Worm (Caenorhabditis elegans) whole organism, L2 larva: Measurements from ENCODE around the gene F46B6.4.

Source experiments
- C34F6.9 ChIP-seq: fragments of 150-350 bp; optimal IDR thresholded peaks from 2 replicates; lab custom pipeline; 2014; ENCODE audit warnings: missing biosample characterization, missing genetic modification characterization
- F13H6.1 ChIP-seq: sonication (generic microtip); optimal IDR thresholded peaks from 2 replicates; lab custom pipeline; 2016; ENCODE audit warnings: missing genetic modification characterization, missing compliant biosample characterization
- R02D3.7 ChIP-seq: fragments of 150-350 bp; optimal IDR thresholded peaks from 2 replicates; lab custom pipeline; 2014; ENCODE audit warnings: missing biosample characterization, missing genetic modification characterization
- Y55F3AM.14 ChIP-seq: fragments of 200-800 bp; sonication (Bioruptor generic); optimal IDR thresholded peaks from 2 replicates; lab custom pipeline; 2018; ENCODE audit warnings: mild to moderate bottlenecking, missing genetic modification characterization, missing compliant biosample characterization
- ZK546.5 ChIP-seq: sonication (generic microtip); optimal IDR thresholded peaks from 2 replicates; lab custom pipeline; 2017; ENCODE audit warnings: missing biosample characterization, missing genetic modification characterization
- alr-1 ChIP-seq: fragments of 150-350 bp; optimal IDR thresholded peaks from 2 replicates; lab custom pipeline; 2014; ENCODE audit warnings: missing biosample characterization, missing genetic modification characterization
- aly-2 ChIP-seq: fragments of 150-350 bp; optimal IDR thresholded peaks from 2 replicates; lab custom pipeline; 2014; ENCODE audit warnings: missing biosample characterization, missing genetic modification characterization
- ama-1 ChIP-seq: fragments of 150-350 bp; optimal IDR thresholded peaks from 2 replicates; lab custom pipeline; 2018; ENCODE audit warnings: inconsistent platforms
- blmp-1 ChIP-seq: sonication (generic microtip); optimal IDR thresholded peaks from 2 replicates; lab custom pipeline; 2017; ENCODE audit warnings: missing genetic modification characterization, mild to moderate bottlenecking, missing compliant biosample characterization, antibody characterized with exemption, moderate library complexity; ENCODE audit not compliant: insufficient read depth
- ceh-16 ChIP-seq: fragments of 150-350 bp; optimal IDR thresholded peaks from 2 replicates; lab custom pipeline; 2014; ENCODE audit warnings: missing biosample characterization, missing genetic modification characterization
- ceh-82 ChIP-seq: fragments of 150-350 bp; optimal IDR thresholded peaks from 2 replicates; lab custom pipeline; 2014; ENCODE audit warnings: missing biosample characterization, missing genetic modification characterization
- crh-2 ChIP-seq: sonication (generic microtip); optimal IDR thresholded peaks from 2 replicates; lab custom pipeline; 2017; ENCODE audit warnings: missing biosample characterization, missing genetic modification characterization
- dmd-4 ChIP-seq: sonication (generic microtip); optimal IDR thresholded peaks from 2 replicates; lab custom pipeline; 2017; ENCODE audit warnings: missing biosample characterization, missing genetic modification characterization
- egl-27 ChIP-seq: sonication (generic microtip); optimal IDR thresholded peaks from 3 replicates; lab custom pipeline; 2017; ENCODE audit warnings: missing biosample characterization, missing genetic modification reagents, missing genetic modification characterization
- elt-1 ChIP-seq: fragments of 150-350 bp; optimal IDR thresholded peaks from 2 replicates; lab custom pipeline; 2014; ENCODE audit warnings: missing biosample characterization, missing genetic modification characterization
- elt-3 ChIP-seq: sonication (generic microtip); optimal IDR thresholded peaks from 2 replicates; lab custom pipeline; 2017; ENCODE audit warnings: missing biosample characterization, missing genetic modification characterization
- fos-1 ChIP-seq: fragments of 150-350 bp; optimal IDR thresholded peaks from 2 replicates; lab custom pipeline; 2014; ENCODE audit warnings: missing biosample characterization, missing genetic modification characterization
- gmeb-1 ChIP-seq: fragments of 150-350 bp; optimal IDR thresholded peaks from 2 replicates; lab custom pipeline; 2014; ENCODE audit warnings: missing biosample characterization, missing genetic modification characterization
- lin-11 ChIP-seq: fragments of 150-350 bp; sonication (generic microtip); optimal IDR thresholded peaks from 2 replicates; lab custom pipeline; 2014; ENCODE audit warnings: missing biosample characterization, missing genetic modification characterization, inconsistent platforms, mixed read lengths
- lin-13 ChIP-seq: fragments of 150-350 bp; optimal IDR thresholded peaks from 2 replicates; lab custom pipeline; 2014; ENCODE audit warnings: missing biosample characterization, missing genetic modification reagents, missing genetic modification characterization
- lin-39 ChIP-seq: fragments of 150-350 bp; optimal IDR thresholded peaks from 2 replicates; lab custom pipeline; 2014; ENCODE audit warnings: missing biosample characterization, missing genetic modification reagents, missing genetic modification characterization
- lsy-2 ChIP-seq, 2 experiments: fragments of 150-350 bp in 1 of 2; sonication (generic microtip) in 1 of 2; optimal IDR thresholded peaks; 2 replicates each; lab custom pipeline; 2014 to 2017; ENCODE audit warnings: missing biosample characterization in 2 of 2, missing genetic modification characterization in 2 of 2
- mab-5 ChIP-seq: fragments of 150-350 bp; optimal IDR thresholded peaks from 2 replicates; lab custom pipeline; 2014; ENCODE audit warnings: missing biosample characterization, missing genetic modification characterization
- mbf-1 ChIP-seq: sonication (generic microtip); optimal IDR thresholded peaks from 2 replicates; lab custom pipeline; 2017; ENCODE audit warnings: missing biosample characterization, missing genetic modification characterization
- mdl-1 ChIP-seq, 2 experiments: fragments of 150-350 bp in 1 of 2; sonication (generic microtip) in 1 of 2; optimal IDR thresholded peaks; 2 replicates each; lab custom pipeline; 2017; ENCODE audit warnings: missing biosample characterization in 2 of 2, missing genetic modification characterization in 2 of 2
- nhr-10 ChIP-seq: sonication (generic microtip); optimal IDR thresholded peaks from 2 replicates; lab custom pipeline; 2017; ENCODE audit warnings: missing biosample characterization, missing genetic modification characterization
- nhr-11 ChIP-seq: fragments of 150-350 bp; optimal IDR thresholded peaks from 2 replicates; lab custom pipeline; 2014; ENCODE audit warnings: missing biosample characterization, missing genetic modification characterization
- nhr-12 ChIP-seq: fragments of 150-350 bp; optimal IDR thresholded peaks from 2 replicates; lab custom pipeline; 2014; ENCODE audit warnings: missing biosample characterization, missing genetic modification characterization
- nhr-129 ChIP-seq: fragments of 150-350 bp; optimal IDR thresholded peaks from 2 replicates; lab custom pipeline; 2014; ENCODE audit warnings: missing biosample characterization, missing genetic modification characterization
- nhr-21 ChIP-seq: fragments of 150-350 bp; optimal IDR thresholded peaks from 2 replicates; lab custom pipeline; 2014; ENCODE audit warnings: missing biosample characterization, missing genetic modification characterization
- nhr-23 ChIP-seq: fragments of 150-350 bp; optimal IDR thresholded peaks from 2 replicates; lab custom pipeline; 2014; ENCODE audit warnings: missing biosample characterization, missing genetic modification reagents, missing genetic modification characterization
- nhr-237 ChIP-seq: fragments of 150-350 bp; optimal IDR thresholded peaks from 2 replicates; lab custom pipeline; 2014; ENCODE audit warnings: missing biosample characterization, missing genetic modification characterization
- nhr-25 ChIP-seq: fragments of 150-350 bp; sonication (generic microtip); optimal IDR thresholded peaks from 3 replicates; lab custom pipeline; 2014; ENCODE audit warnings: missing biosample characterization, missing genetic modification characterization
- nhr-6 ChIP-seq: fragments of 150-350 bp; optimal IDR thresholded peaks from 2 replicates; lab custom pipeline; 2014; ENCODE audit warnings: missing biosample characterization, missing genetic modification characterization
- nhr-77 ChIP-seq: fragments of 150-350 bp; optimal IDR thresholded peaks from 2 replicates; lab custom pipeline; 2014; ENCODE audit warnings: missing biosample characterization, missing genetic modification characterization
- peb-1 ChIP-seq: fragments of 150-350 bp; optimal IDR thresholded peaks from 2 replicates; lab custom pipeline; 2014; ENCODE audit warnings: missing biosample characterization, missing genetic modification characterization
- sem-4 ChIP-seq: fragments of 150-350 bp; optimal IDR thresholded peaks from 2 replicates; lab custom pipeline; 2014; ENCODE audit warnings: missing biosample characterization, missing genetic modification reagents, missing genetic modification characterization
- skn-1 ChIP-seq: sonication (generic microtip); optimal IDR thresholded peaks from 2 replicates; lab custom pipeline; 2017; ENCODE audit warnings: missing biosample characterization, missing genetic modification characterization
- sma-3 ChIP-seq: sonication (generic microtip); optimal IDR thresholded peaks from 2 replicates; lab custom pipeline; 2016; ENCODE audit warnings: missing genetic modification reagents, missing genetic modification characterization, missing compliant biosample characterization
- sma-9 ChIP-seq, 2 experiments: fragments of 150-350 bp in 1 of 2; sonication (generic microtip) in 1 of 2; optimal IDR thresholded peaks; 2 replicates each; lab custom pipeline; 2014 to 2016; ENCODE audit warnings: missing genetic modification characterization in 2 of 2, mild to moderate bottlenecking in 1 of 2, missing biosample characterization in 1 of 2, missing compliant biosample characterization in 1 of 2, missing genetic modification reagents in 1 of 2, moderate library complexity in 1 of 2
- snpc-4 ChIP-seq: fragments of 150-350 bp; optimal IDR thresholded peaks from 2 replicates; lab custom pipeline; 2014; ENCODE audit warnings: missing biosample characterization, missing genetic modification characterization
- unc-39 ChIP-seq: fragments of 150-350 bp; optimal IDR thresholded peaks from 2 replicates; lab custom pipeline; 2014; ENCODE audit warnings: missing biosample characterization, missing genetic modification characterization
- unc-55 ChIP-seq: fragments of 150-350 bp; sonication (generic microtip); optimal IDR thresholded peaks from 3 replicates; lab custom pipeline; 2014; ENCODE audit warnings: missing biosample characterization, missing genetic modification reagents, missing genetic modification characterization
- unc-62 ChIP-seq: fragments of 150-350 bp; optimal IDR thresholded peaks from 2 replicates; lab custom pipeline; 2014; ENCODE audit warnings: missing biosample characterization, missing genetic modification reagents, missing genetic modification characterization
- zag-1 ChIP-seq: fragments of 150-350 bp; optimal IDR thresholded peaks from 2 replicates; lab custom pipeline; 2014; ENCODE audit warnings: missing biosample characterization, missing genetic modification characterization
- ztf-1 ChIP-seq: fragments of 200-800 bp; sonication (Bioruptor generic); conservative IDR thresholded peaks from 2 replicates; pipeline ENCODE4 v1.3.6; 2022; ENCODE audit warnings: missing genetic modification characterization, missing compliant biosample characterization
- ztf-11 ChIP-seq: sonication (generic microtip); optimal IDR thresholded peaks from 2 replicates; lab custom pipeline; 2017; ENCODE audit warnings: missing biosample characterization, missing genetic modification characterization
- ztf-4 ChIP-seq: fragments of 150-350 bp; optimal IDR thresholded peaks from 2 replicates; lab custom pipeline; 2014; ENCODE audit warnings: missing biosample characterization, missing genetic modification characterization

The F46B6.4 gene

ce11 chrV:9789657-9790261 lies 10.4 kb upstream of the F46B6.4 start, which contains the start of gene ztf-7:
Gene ztf-7, minus strand, starts transcription at chrV:9789707.
- TF ChIP-seq unc-62 (GFP tag; lab: Kevin White, UChicago) (peak; percentile 71), mbf-1 (tag; lab: Kevin White, UChicago) (no peak), nhr-12 (tag; lab: Kevin White, UChicago) (no peak), ztf-4 (tag; lab: Kevin White, UChicago) (peak; percentile 91), nhr-77 (tag; lab: Kevin White, UChicago) (no peak), elt-1 (tag; lab: Kevin White, UChicago) (no peak), sma-3 (GFP tag; lab: Kevin White, UChicago) (peak; percentile 98), ceh-16 (tag; lab: Kevin White, UChicago) (peak; percentile 39), Y55F3AM.14 (GFP tag; lab: Kevin White, UChicago) (peak; percentile 86), nhr-23 (tag; lab: Kevin White, UChicago) (no peak), nhr-21 (tag; lab: Kevin White, UChicago) (peak; percentile 97), mab-5 (tag; lab: Kevin White, UChicago) (peak; percentile 92), nhr-10 (tag; lab: Kevin White, UChicago) (no peak), nhr-237 (tag; lab: Kevin White, UChicago) (peak; percentile 38), F13H6.1 (tag; lab: Kevin White, UChicago) (peak; percentile 96), elt-3 (no peak), nhr-129 (tag; lab: Kevin White, UChicago) (peak; percentile 94), dmd-4 (tag; lab: Kevin White, UChicago) (peak; percentile 51), zag-1 (tag; lab: Kevin White, UChicago) (peak; percentile 58), blmp-1 (peak; percentile 84), ZK546.5 (tag; lab: Kevin White, UChicago) (no peak), unc-55 (GFP tag; lab: Kevin White, UChicago) (peak; percentile 83), lin-39 (tag; lab: Kevin White, UChicago) (no peak), ama-1 (lab: Kevin White, UChicago) (peak; percentile 63), nhr-6 (tag; lab: Kevin White, UChicago) (peak; percentile 91), lin-13 (peak; percentile 83), egl-27 (tag; lab: Kevin White, UChicago) (peak; percentile 82), crh-2 (peak; percentile 97), sma-9 (GFP tag; optimal IDR thresholded peaks at IDR 0.05; lab: Kevin White, UChicago) (peak; percentile 97), sma-9 (tag; optimal IDR thresholded peaks at IDR 0.05; lab: Kevin White, UChicago) (no peak), gmeb-1 (tag; lab: Kevin White, UChicago) (peak; percentile 92), unc-39 (tag; lab: Kevin White, UChicago) (no peak), fos-1 (peak; percentile 88), alr-1 (tag; lab: Kevin White, UChicago) (no peak), ceh-82 (tag; lab: Kevin White, UChicago) (no peak), C34F6.9 (tag; lab: Kevin White, UChicago) (peak; percentile 99), lin-11 (tag; lab: Kevin White, UChicago) (peak; percentile 95), ztf-11 (tag; lab: Kevin White, UChicago) (no peak), peb-1 (tag; lab: Kevin White, UChicago) (no peak), lsy-2 (tag; optimal IDR thresholded peaks at IDR 0.05; lab: Kevin White, UChicago) (peak; percentile 85 to 97), sem-4 (tag; lab: Kevin White, UChicago) (peak; percentile 92), aly-2 (tag; lab: Kevin White, UChicago) (no peak), nhr-25 (peak; percentile 98), skn-1 (tag; lab: Kevin White, UChicago) (peak; percentile 72), mdl-1 (tag; optimal IDR thresholded peaks at IDR 0.05; lab: Kevin White, UChicago) (peak; percentile 79 to 95), nhr-11 (tag; lab: Kevin White, UChicago) (no peak), R02D3.7 (tag; lab: Kevin White, UChicago) (peak; percentile 32), snpc-4 (tag; lab: Kevin White, UChicago) (peak; percentile 87), ztf-1 (no peak)
